Worm (Caenorhabditis elegans): ENCODE measurements around the gene W10C6.2.

Gene W10C6.2

DNA sequence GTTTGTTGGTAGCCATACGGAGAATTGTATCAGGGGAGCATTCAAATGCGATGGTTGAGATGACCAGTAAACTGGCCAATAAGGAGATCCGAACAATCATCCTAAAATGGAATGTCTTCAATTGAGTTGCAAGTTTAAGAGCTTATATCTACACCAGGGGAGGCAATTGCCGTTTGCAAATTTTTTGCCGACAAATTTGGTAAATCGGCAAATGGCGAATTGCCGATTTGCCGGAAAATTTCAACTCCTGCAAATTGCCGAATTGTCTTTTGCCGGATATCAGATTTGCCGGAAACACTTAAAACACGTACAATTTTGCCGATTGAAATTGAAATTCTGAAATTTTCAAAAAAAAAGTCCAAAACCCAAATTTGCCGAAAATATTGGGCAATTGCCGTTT is 13.1 kb upstream of the W10C6.2 start, which contains the start of gene F40F8.5:
F40F8.5 (minus strand) TSS at position 101 of the 400 bp plus-strand sequence.
- TF ChIP-seq hlh-30 (tag; optimal IDR thresholded peaks at IDR 0.05; ENCODE audit: insufficient read depth): no peak
- no peak for TF ChIP-seq dmd-9 (GFP tag; IDR thresholded peaks at IDR 0.05)
- no peak for TF ChIP-seq nhr-41 (GFP tag; IDR thresholded peaks at IDR 0.05)
- no peak for TF ChIP-seq lin-38 (GFP tag; IDR thresholded peaks at IDR 0.05)
- TF ChIP-seq ZK337.2 (GFP tag; IDR thresholded peaks at IDR 0.05): no peak
- no peak for TF ChIP-seq hlh-11 (tag; optimal IDR thresholded peaks at IDR 0.05)
- no peak for TF ChIP-seq dve-1 (tag; optimal IDR thresholded peaks at IDR 0.05; ENCODE audit: insufficient read depth)
- no peak for TF ChIP-seq egl-43 (GFP tag; IDR thresholded peaks at IDR 0.05)
- TF ChIP-seq aha-1 (tag): no peak
- no peak for TF ChIP-seq nhr-111 (GFP tag; optimal IDR thresholded peaks at IDR 0.05)
- no peak for TF ChIP-seq zfp-3 (GFP tag; conservative IDR thresholded peaks at IDR 0.05)
- TF ChIP-seq pha-4 (GFP tag; IDR thresholded peaks at IDR 0.05): no peak
- no peak for TF ChIP-seq pha-4 (tag; optimal IDR thresholded peaks at IDR 0.05)
- TF ChIP-seq duxl-1 (tag; optimal IDR thresholded peaks at IDR 0.05; ENCODE audit: poor library complexity): no peak
- TF ChIP-seq mdt-29 (GFP tag; IDR thresholded peaks at IDR 0.05): no peak
- no peak for TF ChIP-seq daf-19 (GFP tag; conservative IDR thresholded peaks at IDR 0.05)
- no peak for TF ChIP-seq daf-12 (tag; optimal IDR thresholded peaks at IDR 0.05)
- TF ChIP-seq nhr-10 (tag; optimal IDR thresholded peaks at IDR 0.05): no peak

DNA sequence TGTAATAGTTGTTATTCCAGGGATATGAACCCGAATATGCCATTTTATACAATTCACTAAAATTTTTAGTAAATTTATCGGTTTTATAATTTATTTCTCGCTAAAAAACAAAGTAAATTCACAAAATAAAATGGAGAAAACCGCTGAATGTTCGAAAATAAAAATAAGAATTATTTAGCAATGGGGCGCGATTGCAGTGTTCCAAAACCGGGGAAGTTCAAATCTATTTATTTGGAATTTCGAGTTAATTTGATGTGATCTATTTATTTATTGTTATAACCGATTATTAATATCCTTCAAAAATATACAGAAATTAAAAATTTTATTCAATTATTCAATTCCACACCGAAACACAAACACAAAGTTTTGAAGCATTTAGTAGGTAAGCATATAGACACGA is 10.8 kb upstream of the W10C6.2 start, which contains the start of gene F40F8.11:
F40F8.11 (minus strand) TSS at position 49 of the 400 bp plus-strand sequence.
- TF ChIP-seq mep-1 (tag; optimal IDR thresholded peaks at IDR 0.05) (peak; percentile 21), lin-38 (GFP tag; IDR thresholded peaks at IDR 0.05) (peak; percentile 93), dve-1 (tag; optimal IDR thresholded peaks at IDR 0.05; ENCODE audit: insufficient read depth) (peak; percentile 66), mes-2 (tag; optimal IDR thresholded peaks at IDR 0.05; ENCODE audit: poor library complexity, severe bottlenecking) (peak; percentile 68), daf-16 (GFP tag; optimal IDR thresholded peaks at IDR 0.05) (peak in 1 of 2 experiments; percentile 44), daf-16 (tag; optimal IDR thresholded peaks at IDR 0.05) (peak; percentile 32), snpc-1.2 (GFP tag; IDR thresholded peaks at IDR 0.05) (no peak), hlh-30 (tag; optimal IDR thresholded peaks at IDR 0.05; ENCODE audit: insufficient read depth) (peak; percentile 25), dpl-1 (GFP tag; optimal IDR thresholded peaks at IDR 0.05) (peak; percentile 86), nhr-77 (tag; optimal IDR thresholded peaks at IDR 0.05) (peak; percentile 23), nhr-28 (tag; optimal IDR thresholded peaks at IDR 0.05) (peak; percentile 1), nhr-102 (tag; optimal IDR thresholded peaks at IDR 0.05) (peak; percentile 11), aha-1 (tag) (peak; percentile 8), lsy-2 (tag; optimal IDR thresholded peaks at IDR 0.05) (peak in 1 of 2 experiments; percentile 82), lin-1 (GFP tag; IDR thresholded peaks at IDR 0.05) (no peak), tra-1 (GFP tag; IDR thresholded peaks at IDR 0.05) (no peak), ZK546.5 (tag; optimal IDR thresholded peaks at IDR 0.05) (no peak)

DNA sequence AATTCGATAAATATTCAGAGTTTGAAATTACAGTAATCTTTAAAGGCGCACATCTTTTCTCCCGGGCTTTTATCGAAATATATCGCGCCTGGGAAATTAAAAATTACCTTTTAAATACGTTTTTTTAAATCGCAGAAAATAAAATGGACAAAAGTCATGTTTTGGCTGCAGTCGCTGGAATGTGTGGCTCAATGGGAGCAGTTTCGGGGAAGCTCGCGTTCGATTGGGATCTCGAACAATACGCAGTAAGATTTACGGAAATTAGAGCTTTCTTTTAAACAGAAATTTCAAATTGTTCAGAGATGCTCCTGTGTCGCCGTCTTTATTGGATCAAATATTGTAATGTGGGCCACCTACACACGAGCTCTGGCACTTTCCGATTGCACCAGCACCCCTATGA is 7.8 kb upstream of the W10C6.2 start, which contains the start of gene F40F8.12:
F40F8.12 (plus strand) TSS at position 301 of the 400 bp plus-strand sequence.
- TF ChIP-seq nhr-77 (tag; optimal IDR thresholded peaks at IDR 0.05) (no peak), rbr-2 (tag; optimal IDR thresholded peaks at IDR 0.05) (no peak), spr-1 (tag; optimal IDR thresholded peaks at IDR 0.05) (no peak), daf-8 (GFP tag; IDR thresholded peaks at IDR 0.05) (no peak), F49E8.2 (tag; optimal IDR thresholded peaks at IDR 0.05; ENCODE audit: borderline replicate concordance) (no peak), ama-1 (optimal IDR thresholded peaks at IDR 0.05) (no peak), saeg-2 (GFP tag; IDR thresholded peaks at IDR 0.05) (no peak), madf-5 (GFP tag; IDR thresholded peaks at IDR 0.05) (no peak)

All from whole organism, L4 larva.